Fruit fly (Drosophila melanogaster) whole organism, wandering third instar larva: ENCODE data around the gene CG14107.

Source experiments
- Abd-B ChIP-seq: fragments of >200 bp; optimal IDR thresholded peaks from 2 replicates; lab custom pipeline; 2017; ENCODE audit warnings: missing biosample characterization, missing genetic modification characterization
- CG32264 ChIP-seq: fragments of 200-800 bp; sonication (Bioruptor generic); optimal IDR thresholded peaks from 2 replicates; lab custom pipeline; 2016; ENCODE audit warnings: missing biosample characterization, missing genetic modification characterization
- CrebA ChIP-seq: fragments of 200-800 bp; sonication (Bioruptor generic); optimal IDR thresholded peaks from 2 replicates; lab custom pipeline; 2016; ENCODE audit warnings: missing biosample characterization, mild to moderate bottlenecking, missing genetic modification characterization, borderline replicate concordance
- Dif ChIP-seq: fragments of 200-275, 200-300 bp; sonication (Bioruptor generic); optimal IDR thresholded peaks from 2 replicates; lab custom pipeline; 2018; ENCODE audit warnings: missing biosample characterization, missing genetic modification characterization; ENCODE audit not compliant: partially characterized antibody
- GATAd ChIP-seq: sonication (Bioruptor generic); optimal IDR thresholded peaks from 2 replicates; lab custom pipeline; 2016; ENCODE audit warnings: missing biosample characterization, missing genetic modification characterization
- HLH106 ChIP-seq: fragments of 200-800 bp; optimal IDR thresholded peaks from 3 replicates; lab custom pipeline; 2019; ENCODE audit warnings: missing biosample characterization, mild to moderate bottlenecking, missing genetic modification characterization, moderate library complexity
- Hnf4 ChIP-seq: fragments of 200-800 bp; sonication (Bioruptor generic); optimal IDR thresholded peaks from 2 replicates; lab custom pipeline; 2016; ENCODE audit warnings: missing biosample characterization, mild to moderate bottlenecking, missing genetic modification characterization
- Hr78 ChIP-seq: fragments of >200 bp; optimal IDR thresholded peaks from 2 replicates; lab custom pipeline; 2017; ENCODE audit warnings: missing biosample characterization, missing genetic modification characterization
- Hr83 ChIP-seq: fragments of 200-300 bp; sonication (Bioruptor generic); optimal IDR thresholded peaks from 2 replicates; lab custom pipeline; 2016; ENCODE audit warnings: missing biosample characterization, mild to moderate bottlenecking, missing genetic modification characterization, moderate library complexity; ENCODE audit not compliant: poor library complexity, severe bottlenecking
- Jra ChIP-seq: sonication (Bioruptor generic); optimal IDR thresholded peaks from 2 replicates; lab custom pipeline; 2016; ENCODE audit warnings: missing biosample characterization, missing genetic modification characterization
- Mio ChIP-seq: sonication (Bioruptor generic); optimal IDR thresholded peaks from 2 replicates; lab custom pipeline; 2016; ENCODE audit warnings: missing biosample characterization, missing genetic modification characterization
- Myc ChIP-seq: fragments of >200 bp; optimal IDR thresholded peaks from 2 replicates; lab custom pipeline; 2017
- N ChIP-seq: fragments of >200 bp; optimal IDR thresholded peaks from 2 replicates; lab custom pipeline; 2018; ENCODE audit warnings: missing biosample characterization, missing external identifiers, missing genetic modification characterization
- OdsH ChIP-seq: fragments of 200-800 bp; sonication (Bioruptor generic); optimal IDR thresholded peaks from 2 replicates; lab custom pipeline; 2016; ENCODE audit warnings: missing biosample characterization, mild to moderate bottlenecking, missing genetic modification characterization
- Sp1 ChIP-seq: fragments of 200-800 bp; sonication (Bioruptor generic); optimal IDR thresholded peaks from 3 replicates; lab custom pipeline; 2019; ENCODE audit warnings: missing biosample characterization, mild to moderate bottlenecking, missing genetic modification characterization, moderate library complexity
- br ChIP-seq: fragments of 200-800 bp; sonication (Bioruptor generic); optimal IDR thresholded peaks from 2 replicates; lab custom pipeline; 2016; ENCODE audit warnings: missing biosample characterization, missing genetic modification characterization
- dl ChIP-seq, 2 experiments: fragments of 175-275, 200-275 bp in 1 of 2; fragments of 200-275 bp in 1 of 2; sonication (Bioruptor generic); optimal IDR thresholded peaks; lab custom pipeline; 2018; ENCODE audit warnings: mild to moderate bottlenecking in 2 of 2, missing biosample characterization in 2 of 2, missing genetic modification characterization in 2 of 2, moderate library complexity in 2 of 2; ENCODE audit not compliant: partially characterized antibody in 2 of 2, insufficient read depth in 1 of 2
- dsf ChIP-seq: sonication (Bioruptor generic); optimal IDR thresholded peaks from 2 replicates; lab custom pipeline; 2016; ENCODE audit warnings: missing biosample characterization, missing genetic modification characterization, borderline replicate concordance
- ey ChIP-seq: fragments of 200-800 bp; sonication (Bioruptor generic); optimal IDR thresholded peaks from 2 replicates; lab custom pipeline; 2016; ENCODE audit warnings: missing biosample characterization, missing genetic modification characterization
- foxo ChIP-seq, 2 experiments: fragments of 200-800 bp; sonication (Bioruptor generic); optimal IDR thresholded peaks; 2 replicates in 1 of 2; 3 replicates in 1 of 2; lab custom pipeline; 2016 to 2017; ENCODE audit warnings: missing biosample characterization in 2 of 2, missing genetic modification characterization in 2 of 2
- fru ChIP-seq: fragments of 200-800 bp; sonication (Bioruptor generic); optimal IDR thresholded peaks from 3 replicates; lab custom pipeline; 2016; ENCODE audit warnings: missing biosample characterization, mild to moderate bottlenecking, missing genetic modification characterization
- h ChIP-seq: fragments of 200-800 bp; sonication (Bioruptor generic); optimal IDR thresholded peaks from 3 replicates; lab custom pipeline; 2016; ENCODE audit warnings: missing biosample characterization, mild to moderate bottlenecking, missing genetic modification characterization
- jim ChIP-seq: fragments of 175-275, 200-325 bp; sonication (Bioruptor generic); optimal IDR thresholded peaks from 2 replicates; lab custom pipeline; 2016; ENCODE audit warnings: missing biosample characterization, mild to moderate bottlenecking, missing genetic modification characterization
- lola ChIP-seq: fragments of >200 bp; optimal IDR thresholded peaks from 2 replicates; lab custom pipeline; 2017; ENCODE audit warnings: missing biosample characterization, missing genetic modification characterization
- pan ChIP-seq: fragments of >200 bp; optimal IDR thresholded peaks from 2 replicates; lab custom pipeline; 2017
- psq ChIP-seq: fragments of 200-800 bp; sonication (Bioruptor generic); optimal IDR thresholded peaks from 3 replicates; lab custom pipeline; 2017; ENCODE audit warnings: missing biosample characterization, mild to moderate bottlenecking, missing genetic modification characterization, moderate library complexity
- rgr ChIP-seq: fragments of 200-800 bp; sonication (Bioruptor generic); optimal IDR thresholded peaks from 3 replicates; lab custom pipeline; 2016; ENCODE audit warnings: missing biosample characterization, mild to moderate bottlenecking, missing genetic modification characterization
- sage ChIP-seq: fragments of 200-800 bp; sonication (Bioruptor generic); optimal IDR thresholded peaks from 2 replicates; lab custom pipeline; 2016; ENCODE audit warnings: missing biosample characterization, mild to moderate bottlenecking, missing genetic modification characterization
- tai ChIP-seq: sonication (Bioruptor generic); optimal IDR thresholded peaks from 2 replicates; lab custom pipeline; 2016; ENCODE audit warnings: missing biosample characterization, missing genetic modification characterization
- usp ChIP-seq: fragments of >200 bp; optimal IDR thresholded peaks from 2 replicates; lab custom pipeline; 2017; ENCODE audit warnings: missing biosample characterization, missing genetic modification characterization
- woc ChIP-seq: sonication (Bioruptor generic); optimal IDR thresholded peaks from 2 replicates; lab custom pipeline; 2016; ENCODE audit warnings: missing biosample characterization, mild to moderate bottlenecking, missing genetic modification characterization

The CG14107 gene

DNA sequence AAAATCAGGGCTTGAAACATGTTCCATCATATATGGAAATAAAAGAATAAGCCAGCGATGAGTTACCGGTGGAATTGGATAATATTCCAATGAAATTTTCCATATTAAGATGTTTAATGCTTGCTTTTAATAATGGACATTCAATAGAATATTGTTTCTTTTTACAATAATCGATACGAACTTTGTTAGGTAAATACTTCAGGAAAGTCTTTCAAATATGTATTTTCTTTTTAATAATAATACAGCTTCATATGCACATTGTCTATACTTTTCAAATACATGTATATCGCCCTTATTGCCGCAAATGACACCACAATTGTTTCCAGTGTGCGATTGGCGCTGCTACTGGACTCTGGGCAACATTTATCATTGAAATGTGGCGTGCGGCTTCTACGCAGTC lies 25.7 kb upstream of the CG14107 start:
- TF ChIP-seq Dif, result no peak
- TF ChIP-seq woc (GFP tag; lab: Kevin White, UChicago), result peak; percentile 16
- TF ChIP-seq Sp1 (GFP tag; lab: Kevin White, UChicago), result peak; percentile 12
- TF ChIP-seq h (GFP tag; lab: Kevin White, UChicago), result peak; percentile 33
- TF ChIP-seq rgr, result no peak
- TF ChIP-seq CG32264 (GFP tag; lab: Kevin White, UChicago), result no peak
- no peak for TF ChIP-seq OdsH
- no peak for TF ChIP-seq jim (GFP tag; lab: Kevin White, UChicago)
- TF ChIP-seq dsf (GFP tag; lab: Kevin White, UChicago), result no peak
- no peak for TF ChIP-seq Myc (lab: Kevin White, UChicago)
- TF ChIP-seq foxo (GFP tag; optimal IDR thresholded peaks at IDR 0.05; lab: Kevin White, UChicago), result peak in 1 of 2 experiments; percentile 33
- no peak for TF ChIP-seq dl (GFP tag; optimal IDR thresholded peaks at IDR 0.05; lab: Kevin White, UChicago; ENCODE audit: insufficient read depth in 1 of 2, partially characterized antibody in 2 of 2)
- no peak for TF ChIP-seq psq (GFP tag; lab: Kevin White, UChicago)
- no peak for TF ChIP-seq N (GFP tag; lab: Kevin White, UChicago)
- no peak for TF ChIP-seq Hnf4 (GFP tag; lab: Kevin White, UChicago)
- peak; percentile 36 for TF ChIP-seq fru (GFP tag; lab: Kevin White, UChicago)
- TF ChIP-seq ey (GFP tag; lab: Kevin White, UChicago), result peak; percentile 13
- TF ChIP-seq pan (lab: Kevin White, UChicago), result no peak
- TF ChIP-seq usp (GFP tag; lab: Kevin White, UChicago), result no peak
- TF ChIP-seq tai (GFP tag; lab: Kevin White, UChicago), result no peak
- TF ChIP-seq HLH106 (tag; lab: Kevin White, UChicago), result peak; percentile 2
- no peak for TF ChIP-seq Abd-B (GFP tag; lab: Kevin White, UChicago)
- peak; percentile 14 for TF ChIP-seq br (GFP tag; lab: Kevin White, UChicago)
- TF ChIP-seq sage (GFP tag; lab: Kevin White, UChicago), result no peak
- no peak for TF ChIP-seq GATAd (GFP tag; lab: Kevin White, UChicago)
- TF ChIP-seq Hr78, result no peak
- no peak for TF ChIP-seq Hr83 (GFP tag; lab: Kevin White, UChicago)
- TF ChIP-seq lola (GFP tag; lab: Kevin White, UChicago), result no peak

DNA sequence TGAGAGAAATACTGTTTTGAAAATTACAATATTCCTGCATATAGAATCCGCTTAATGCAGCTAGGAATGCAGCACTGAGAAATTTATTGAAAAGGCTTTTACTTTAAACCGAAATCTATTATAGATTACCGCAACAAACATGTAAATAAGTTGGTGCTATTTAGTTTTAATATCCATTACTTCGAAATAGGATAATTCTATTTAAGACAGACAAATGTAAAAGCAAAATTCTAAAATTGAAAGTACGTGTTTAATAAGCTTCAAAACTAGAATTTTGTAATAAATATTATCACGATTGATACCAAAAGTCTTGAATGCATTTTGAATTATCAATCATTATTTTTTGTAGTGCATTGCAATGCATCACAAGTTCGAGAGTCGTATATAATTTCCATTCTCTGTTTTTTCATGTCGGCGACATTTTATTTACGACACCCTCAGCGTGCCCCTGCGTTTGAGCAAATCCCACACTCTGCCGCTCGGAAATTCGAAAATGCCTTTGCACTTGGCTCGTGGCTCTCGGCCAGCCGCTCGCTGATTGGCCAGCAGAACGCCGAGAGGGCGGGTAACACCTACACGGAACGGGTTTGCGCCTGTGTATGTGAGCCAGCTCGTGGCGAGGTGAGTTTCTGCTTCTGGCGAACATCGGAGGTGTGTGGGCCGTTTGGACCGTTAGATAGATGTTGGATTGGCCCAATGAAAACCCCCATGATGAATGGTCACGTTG lies 22.2 kb upstream of the CG14107 start:
- TF ChIP-seq ey (GFP tag; lab: Kevin White, UChicago), result no peak
- no peak for TF ChIP-seq jim (GFP tag; lab: Kevin White, UChicago)
- TF ChIP-seq pan (lab: Kevin White, UChicago), result no peak
- TF ChIP-seq CrebA, result no peak
- TF ChIP-seq tai (GFP tag; lab: Kevin White, UChicago), result no peak
- TF ChIP-seq br (GFP tag; lab: Kevin White, UChicago), result no peak
- TF ChIP-seq rgr, result no peak
- no peak for TF ChIP-seq dl (GFP tag; optimal IDR thresholded peaks at IDR 0.05; lab: Kevin White, UChicago; ENCODE audit: insufficient read depth in 1 of 2, partially characterized antibody in 2 of 2)
- no peak for TF ChIP-seq dsf (GFP tag; lab: Kevin White, UChicago)
- no peak for TF ChIP-seq Hr83 (GFP tag; lab: Kevin White, UChicago)
- TF ChIP-seq Mio (GFP tag; lab: Kevin White, UChicago), result no peak
- TF ChIP-seq Dif, result no peak
- TF ChIP-seq, all 38 proteins: peak for 0

DNA sequence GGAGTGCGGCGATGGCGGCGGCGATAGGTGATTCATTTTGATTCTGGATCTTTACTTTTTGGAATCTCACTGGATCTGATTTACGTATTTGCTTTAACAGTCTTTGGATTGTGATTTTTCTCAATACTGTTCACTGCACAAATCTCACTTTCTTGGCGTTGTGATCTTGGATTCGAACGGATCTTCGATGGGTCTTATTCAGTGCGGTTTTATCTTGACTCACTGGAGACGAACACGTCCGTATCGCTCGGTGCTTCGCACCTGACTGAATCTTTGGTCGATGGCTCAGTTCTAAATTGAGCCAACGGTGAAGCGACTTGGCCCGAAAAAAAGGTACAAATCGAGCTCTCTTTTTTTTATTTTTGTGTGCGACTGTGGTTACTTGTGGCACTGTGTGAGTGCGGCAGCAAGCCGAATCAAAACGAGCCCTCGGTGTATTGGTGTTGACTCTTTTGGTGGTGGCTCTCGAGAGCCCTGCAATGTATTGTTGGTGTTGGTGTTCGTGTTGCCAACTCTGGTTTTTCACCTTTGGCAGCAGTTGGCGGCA lies 19.8 kb upstream of the CG14107 start, which contains the start of gene sens:
sens (minus strand) TSS at position 254 of the 547 bp plus-strand sequence.
- peak; percentile 32 for TF ChIP-seq Sp1 (GFP tag; lab: Kevin White, UChicago)
- no peak for TF ChIP-seq usp (GFP tag; lab: Kevin White, UChicago)
- TF ChIP-seq jim (GFP tag; lab: Kevin White, UChicago), result peak; percentile 35
- TF ChIP-seq Jra, result peak; percentile 38
- TF ChIP-seq h (GFP tag; lab: Kevin White, UChicago), result no peak
- TF ChIP-seq, all 38 proteins: peak for 3

DNA sequence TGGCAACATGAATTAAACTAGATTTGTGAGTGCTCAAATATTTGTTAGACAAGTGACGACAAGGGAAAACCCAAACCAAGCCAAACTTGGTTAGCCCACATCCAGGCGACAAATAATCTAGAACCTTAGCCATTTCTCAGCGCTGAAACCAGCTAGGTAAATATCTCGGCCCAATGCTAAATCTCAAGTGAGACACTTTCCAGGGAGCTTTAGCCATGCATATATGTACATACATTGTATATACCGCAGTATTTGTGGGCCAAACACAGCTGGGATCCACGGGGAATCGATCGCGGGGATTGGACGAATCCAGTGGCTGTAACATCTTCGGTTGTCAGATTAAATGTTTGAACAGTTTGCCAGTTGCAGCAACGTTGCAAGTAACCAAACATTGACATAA lies 16.5 kb upstream of the CG14107 start:
- no peak for TF ChIP-seq dl (GFP tag; optimal IDR thresholded peaks at IDR 0.05; lab: Kevin White, UChicago; ENCODE audit: insufficient read depth in 1 of 2, partially characterized antibody in 2 of 2)
